Worm (Caenorhabditis elegans) whole organism, young adult: ENCODE data around the gene K08E7.4.

Source experiments
- F57C9.4 ChIP-seq: sonication (generic microtip); optimal IDR thresholded peaks from 2 replicates; lab custom pipeline; 2017; ENCODE audit warnings: mild to moderate bottlenecking, missing genetic modification characterization, missing compliant biosample characterization
- K12H6.12 ChIP-seq: fragments of 200-800 bp; sonication (Bioruptor generic); optimal IDR thresholded peaks from 2 replicates; lab custom pipeline; 2018; ENCODE audit warnings: mild to moderate bottlenecking, missing genetic modification characterization, missing compliant biosample characterization
- ceh-27 ChIP-seq: fragments of 200-800 bp; sonication (Bioruptor generic); optimal IDR thresholded peaks from 2 replicates; lab custom pipeline; 2018; ENCODE audit warnings: mild to moderate bottlenecking, missing genetic modification characterization, moderate library complexity, missing compliant biosample characterization
- dpff-1 ChIP-seq: sonication (generic microtip); optimal IDR thresholded peaks from 2 replicates; lab custom pipeline; 2017; ENCODE audit warnings: mild to moderate bottlenecking, missing genetic modification characterization, missing compliant biosample characterization
- fkh-3 ChIP-seq: sonication (generic microtip); optimal IDR thresholded peaks from 2 replicates; lab custom pipeline; 2016; ENCODE audit warnings: mild to moderate bottlenecking, missing genetic modification characterization, missing compliant biosample characterization
- nfya-1 ChIP-seq: sonication (generic microtip); optimal IDR thresholded peaks from 2 replicates; lab custom pipeline; 2017; ENCODE audit warnings: antibody characterized with exemption, missing compliant biosample characterization, missing genetic modification characterization, borderline replicate concordance; ENCODE audit not compliant: insufficient read depth
- pha-4 ChIP-seq: fragments of 150-350 bp; sonication (generic microtip); optimal IDR thresholded peaks from 2 replicates; lab custom pipeline; 2014; ENCODE audit warnings: missing biosample characterization, missing genetic modification reagents, missing genetic modification characterization
- sptf-2 ChIP-seq: fragments of 200-800 bp; sonication (Bioruptor generic); optimal IDR thresholded peaks from 2 replicates; lab custom pipeline; 2018; ENCODE audit warnings: mild to moderate bottlenecking, missing genetic modification characterization, missing compliant biosample characterization
- unc-62 ChIP-seq: fragments of 150-350 bp; optimal IDR thresholded peaks from 2 replicates; lab custom pipeline; 2014; ENCODE audit warnings: missing biosample characterization, missing genetic modification reagents, missing genetic modification characterization
- zfh-2 ChIP-seq: fragments of 200-800 bp; sonication (Bioruptor generic); conservative IDR thresholded peaks from 2 replicates; pipeline ENCODE4 v1.3.6; 2022; ENCODE audit warnings: missing genetic modification reagents, missing genetic modification characterization, missing compliant biosample characterization

- TF ChIP-seq pha-4 (tag; lab: Kevin White, UChicago) = no peak
- TF ChIP-seq ceh-27 (GFP tag; lab: Kevin White, UChicago) = no peak
- no peak for TF ChIP-seq K12H6.12 (tag; lab: Kevin White, UChicago)
- no peak for TF ChIP-seq zfh-2
- TF ChIP-seq sptf-2 (GFP tag; lab: Kevin White, UChicago) = no peak
- TF ChIP-seq unc-62 (GFP tag; lab: Kevin White, UChicago) = no peak
- no peak for TF ChIP-seq nfya-1
- TF ChIP-seq dpff-1 = no peak
- no peak for TF ChIP-seq fkh-3 (tag; lab: Kevin White, UChicago)
- no peak for TF ChIP-seq F57C9.4 (tag; lab: Kevin White, UChicago)
Observed at ce11 chrIV:12581046-12581445, 10.1 kb upstream of the K08E7.4 start, which contains the start of gene K08E7.6.
